Worm (Caenorhabditis elegans) whole organism, L4 larva: Measurements from ENCODE around the gene ndus-8.
A peak's percentile ranks its signal among the peaks of the same experiment; 100 is the strongest.

Experiments
- aha-1 ChIP-seq: fragments of 150-350 bp; peaks from one replicate; lab custom pipeline; 2014; ENCODE audit warnings: missing biosample characterization, missing genetic modification characterization
- ceh-20 ChIP-seq: fragments of 200-800 bp; sonication (Bioruptor generic); IDR thresholded peaks from 2 replicates; pipeline ENCODE4 v1.3.6; 2022; ENCODE audit warnings: missing genetic modification reagents, missing genetic modification characterization, missing compliant biosample characterization
- lir-3 ChIP-seq: sonication (generic microtip); optimal IDR thresholded peaks from 2 replicates; lab custom pipeline; 2016; ENCODE audit warnings: mild to moderate bottlenecking, missing genetic modification characterization, missing compliant biosample characterization
- mdl-1 ChIP-seq, 2 experiments: fragments of 150-350 bp in 1 of 2; sonication (generic microtip) in 1 of 2; optimal IDR thresholded peaks; 2 replicates each; lab custom pipeline; 2014 to 2017; ENCODE audit warnings: missing biosample characterization in 2 of 2, missing genetic modification characterization in 2 of 2
- nhr-237 ChIP-seq: sonication (generic microtip); optimal IDR thresholded peaks from 2 replicates; lab custom pipeline; 2017; ENCODE audit warnings: missing biosample characterization, missing genetic modification characterization
- nhr-28 ChIP-seq: fragments of 150-350 bp; optimal IDR thresholded peaks from 2 replicates; lab custom pipeline; 2014; ENCODE audit warnings: missing biosample characterization, missing genetic modification characterization
- pha-4 ChIP-seq, 2 experiments: fragments of 150-350 bp in 1 of 2; fragments of 200-800 bp in 1 of 2; sonication (Bioruptor generic) in 1 of 2; IDR thresholded peaks in 1 of 2; optimal IDR thresholded peaks in 1 of 2; 2 replicates each; pipeline versions ENCODE4 v1.3.6 to Lab custom; 2014 to 2022; ENCODE audit warnings: missing genetic modification characterization in 2 of 2, missing genetic modification reagents in 2 of 2, missing biosample characterization in 1 of 2, missing compliant biosample characterization in 1 of 2
- rbr-2 ChIP-seq: sonication (generic microtip); optimal IDR thresholded peaks from 2 replicates; lab custom pipeline; 2016; ENCODE audit warnings: missing genotype, missing genetic modification characterization, missing compliant biosample characterization
- unc-39 ChIP-seq: sonication (generic microtip); optimal IDR thresholded peaks from 2 replicates; lab custom pipeline; 2017; ENCODE audit warnings: missing biosample characterization, missing genetic modification characterization
- unc-62 ChIP-seq, 3 experiments: fragments of 150-350 bp in 1 of 3; sonication (generic microtip); optimal IDR thresholded peaks in 2 of 3; peaks in 1 of 3; 1 replicate in 1 of 3; 2 replicates in 2 of 3; lab custom pipeline; 2014 to 2017; ENCODE audit warnings: missing biosample characterization in 3 of 3, missing genetic modification characterization in 3 of 3, missing genetic modification reagents in 3 of 3, missing genotype in 1 of 3
- vab-7 ChIP-seq: fragments of 200-800 bp; sonication (Bioruptor generic); IDR thresholded peaks from 2 replicates; pipeline ENCODE4 v1.3.6; 2022; ENCODE audit warnings: missing genetic modification reagents, missing genetic modification characterization, missing compliant biosample characterization
- ztf-11 ChIP-seq: fragments of 150-350 bp; optimal IDR thresholded peaks from 2 replicates; lab custom pipeline; 2014; ENCODE audit warnings: missing biosample characterization, missing genetic modification characterization

ce11 chrIII:7189581-7190128, 44.3 kb downstream of the ndus-8 start, which contains the start of gene rps-21:
- TF ChIP-seq unc-39 (no peak), ceh-20 (GFP tag; lab: Robert Waterston, UW) (peak; percentile 48; the same call in 1 of the 2 replicates), nhr-237 (tag; lab: Kevin White, UChicago) (no peak), vab-7 (GFP tag; lab: Robert Waterston, UW) (no peak), ztf-11 (no peak), pha-4 (GFP tag; IDR thresholded peaks at IDR 0.05; lab: Robert Waterston, UW) (no peak), pha-4 (tag; optimal IDR thresholded peaks at IDR 0.05; lab: Kevin White, UChicago) (no peak), lir-3 (tag; lab: Kevin White, UChicago) (no peak), nhr-28 (tag; lab: Kevin White, UChicago) (peak; percentile 72), aha-1 (tag; lab: Kevin White, UChicago) (no peak), unc-62 (GFP tag; optimal IDR thresholded peaks at IDR 0.05 in 1 of 2; lab: Kevin White, UChicago) (peak in 1 of 2 experiments; percentile 77), unc-62 (tag; optimal IDR thresholded peaks at IDR 0.05; lab: Kevin White, UChicago) (no peak), rbr-2 (tag; lab: Kevin White, UChicago) (peak; percentile 67), mdl-1 (tag; optimal IDR thresholded peaks at IDR 0.05; lab: Kevin White, UChicago) (peak; percentile 4 to 28)
